Worm (Caenorhabditis elegans) whole organism, young adult: ENCODE measurements around the gene taf-7.2.

ENCODE experiments used
- bed-1 ChIP-seq: fragments of 200-800 bp; sonication (Bioruptor generic); IDR thresholded peaks from 2 replicates; pipeline ENCODE4 v1.3.6; 2022; ENCODE audit warnings: missing genetic modification reagents, missing genetic modification characterization, missing compliant biosample characterization
- unc-62 ChIP-seq: fragments of 150-350 bp; optimal IDR thresholded peaks from 2 replicates; lab custom pipeline; 2014; ENCODE audit warnings: missing biosample characterization, missing genetic modification reagents, missing genetic modification characterization

DNA sequence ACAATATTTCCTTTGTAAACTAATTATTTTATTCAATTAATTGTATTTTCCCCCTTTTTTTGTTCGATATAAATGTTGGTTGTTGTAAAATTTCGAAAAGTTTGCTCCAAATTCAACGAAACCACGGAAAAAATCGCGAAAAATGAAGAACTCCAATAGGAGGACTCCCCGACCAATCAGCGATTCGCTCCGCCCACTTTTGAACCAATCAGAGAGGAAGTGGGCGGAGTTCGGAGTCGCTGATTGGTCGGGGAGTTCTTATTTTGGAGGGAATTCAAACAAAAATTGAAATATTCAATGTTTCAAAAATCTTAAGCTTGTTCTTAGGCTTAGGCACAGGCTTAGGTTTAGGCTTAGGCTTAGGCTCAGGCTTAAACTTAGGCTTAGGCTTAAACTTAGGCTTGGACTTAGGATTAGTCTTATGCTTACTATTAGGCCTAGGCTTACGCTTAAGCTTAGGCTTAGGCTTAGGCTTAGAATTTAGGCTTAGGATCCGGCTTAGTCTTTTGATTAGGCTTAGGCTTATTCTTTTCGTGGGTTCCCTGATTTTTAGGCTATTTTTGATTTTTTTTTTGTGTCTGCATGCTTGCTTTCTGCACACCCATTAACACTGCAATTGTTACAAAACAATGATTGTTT is 32.7 kb downstream of the taf-7.2 start:
- TF ChIP-seq bed-1 (GFP tag; lab: Robert Waterston, UW) (no peak), unc-62 (GFP tag; lab: Kevin White, UChicago) (no peak)
